Worm (Caenorhabditis elegans) whole organism, L2 larva: Measurements from ENCODE around the gene prde-1.

Experiments
- blmp-1 ChIP-seq: sonication (generic microtip); optimal IDR thresholded peaks from 2 replicates; lab custom pipeline; 2017; ENCODE audit warnings: missing genetic modification characterization, mild to moderate bottlenecking, missing compliant biosample characterization, antibody characterized with exemption, moderate library complexity; ENCODE audit not compliant: insufficient read depth
- fos-1 ChIP-seq: fragments of 150-350 bp; optimal IDR thresholded peaks from 2 replicates; lab custom pipeline; 2014; ENCODE audit warnings: missing biosample characterization, missing genetic modification characterization
- nhr-11 ChIP-seq: fragments of 150-350 bp; optimal IDR thresholded peaks from 2 replicates; lab custom pipeline; 2014; ENCODE audit warnings: missing biosample characterization, missing genetic modification characterization
- nhr-237 ChIP-seq: fragments of 150-350 bp; optimal IDR thresholded peaks from 2 replicates; lab custom pipeline; 2014; ENCODE audit warnings: missing biosample characterization, missing genetic modification characterization
- nhr-77 ChIP-seq: fragments of 150-350 bp; optimal IDR thresholded peaks from 2 replicates; lab custom pipeline; 2014; ENCODE audit warnings: missing biosample characterization, missing genetic modification characterization
- sma-9 ChIP-seq, 2 experiments: fragments of 150-350 bp in 1 of 2; sonication (generic microtip) in 1 of 2; optimal IDR thresholded peaks; 2 replicates each; lab custom pipeline; 2014 to 2016; ENCODE audit warnings: missing genetic modification characterization in 2 of 2, mild to moderate bottlenecking in 1 of 2, missing biosample characterization in 1 of 2, missing compliant biosample characterization in 1 of 2, missing genetic modification reagents in 1 of 2, moderate library complexity in 1 of 2

DNA sequence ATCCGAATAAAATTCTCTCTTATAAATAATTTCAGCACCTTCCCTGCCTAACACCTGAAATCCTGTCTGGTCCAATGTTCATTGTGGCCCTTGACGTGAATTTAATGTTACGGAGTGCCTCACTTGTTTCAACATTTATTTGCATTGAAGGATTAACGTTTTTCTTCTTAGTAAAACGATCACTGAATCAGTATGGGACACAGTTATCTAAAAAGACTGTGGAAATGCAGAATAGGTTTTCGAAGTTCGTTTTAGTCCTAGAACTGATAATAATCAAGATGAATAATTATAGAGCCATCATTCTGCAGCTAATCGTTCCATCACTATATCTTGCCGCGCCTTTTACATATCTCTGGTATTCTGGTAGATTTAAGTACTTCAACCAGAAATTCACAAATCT, 42.9 kb upstream of the prde-1 start, which contains the start of gene srh-219:
- TF ChIP-seq sma-9 (GFP tag; optimal IDR thresholded peaks at IDR 0.05; lab: Kevin White, UChicago), result no peak
- TF ChIP-seq sma-9 (tag; optimal IDR thresholded peaks at IDR 0.05; lab: Kevin White, UChicago), result no peak
- no peak for TF ChIP-seq nhr-77 (tag; lab: Kevin White, UChicago)
- no peak for TF ChIP-seq blmp-1 (tag; lab: Kevin White, UChicago)
- no peak for TF ChIP-seq nhr-11 (tag; lab: Kevin White, UChicago)
- no peak for TF ChIP-seq nhr-237 (tag; lab: Kevin White, UChicago)
- no peak for TF ChIP-seq fos-1 (tag; lab: Kevin White, UChicago)
